Worm (Caenorhabditis elegans): ENCODE results near the gene hot-3.

DNA sequence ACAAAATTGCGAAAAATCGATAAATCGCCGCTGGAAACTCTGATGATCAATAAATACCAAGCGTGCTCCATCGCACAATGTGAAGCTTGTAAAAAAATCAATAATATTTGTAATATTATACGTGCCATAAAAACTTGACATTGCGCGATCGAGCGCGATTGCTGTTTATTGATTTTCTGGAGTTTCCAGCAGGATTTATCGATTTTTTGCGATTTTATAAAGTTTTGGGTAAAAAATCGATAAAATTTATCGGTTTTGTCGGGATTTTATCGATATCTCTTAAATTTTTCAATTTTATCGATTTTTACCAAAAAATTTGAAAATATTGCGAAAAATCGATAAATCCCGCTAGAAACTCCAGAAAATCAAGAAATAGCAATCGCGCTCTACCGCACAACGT is 32.1 kb downstream of the hot-3 start:
- TF ChIP-seq dao-5 (tag; optimal IDR thresholded peaks at IDR 0.05) (no peak), W03F9.2 (tag; optimal IDR thresholded peaks at IDR 0.05) (no peak)

All from whole organism, L4/young adult.